Worm (Caenorhabditis elegans): ENCODE data around the gene znfx-1.

- TF ChIP-seq sptf-1 (tag; optimal IDR thresholded peaks at IDR 0.05): no peak
- TF ChIP-seq nhr-237 (tag; optimal IDR thresholded peaks at IDR 0.05): no peak
Observed at ce11 chrII:9197212-9197611, 16.2 kb upstream of the znfx-1 start, which contains the start of gene let-23.

Measured in whole organism, mixed stage, embryonic.